Worm (Caenorhabditis elegans) whole organism, L2 larva: ENCODE data around the gene F01D5.7.

Experiments used
- fos-1 ChIP-seq: fragments of 150-350 bp; optimal IDR thresholded peaks from 2 replicates; lab custom pipeline; 2014; ENCODE audit warnings: missing biosample characterization, missing genetic modification characterization
- mdl-1 ChIP-seq, 2 experiments: fragments of 150-350 bp in 1 of 2; sonication (generic microtip) in 1 of 2; optimal IDR thresholded peaks; 2 replicates each; lab custom pipeline; 2017; ENCODE audit warnings: missing biosample characterization in 2 of 2, missing genetic modification characterization in 2 of 2
- ztf-11 ChIP-seq: sonication (generic microtip); optimal IDR thresholded peaks from 2 replicates; lab custom pipeline; 2017; ENCODE audit warnings: missing biosample characterization, missing genetic modification characterization
- ztf-4 ChIP-seq: fragments of 150-350 bp; optimal IDR thresholded peaks from 2 replicates; lab custom pipeline; 2014; ENCODE audit warnings: missing biosample characterization, missing genetic modification characterization

ce11 chrII:14003821-14004430 is 4.5 kb upstream of the F01D5.7 start:
- TF ChIP-seq ztf-11 (tag; lab: Kevin White, UChicago) (no peak), mdl-1 (tag; optimal IDR thresholded peaks at IDR 0.05; lab: Kevin White, UChicago) (no peak), ztf-4 (no peak), fos-1 (tag; lab: Kevin White, UChicago) (no peak)
